Worm (Caenorhabditis elegans): ENCODE data around the gene ocr-2.

DNA sequence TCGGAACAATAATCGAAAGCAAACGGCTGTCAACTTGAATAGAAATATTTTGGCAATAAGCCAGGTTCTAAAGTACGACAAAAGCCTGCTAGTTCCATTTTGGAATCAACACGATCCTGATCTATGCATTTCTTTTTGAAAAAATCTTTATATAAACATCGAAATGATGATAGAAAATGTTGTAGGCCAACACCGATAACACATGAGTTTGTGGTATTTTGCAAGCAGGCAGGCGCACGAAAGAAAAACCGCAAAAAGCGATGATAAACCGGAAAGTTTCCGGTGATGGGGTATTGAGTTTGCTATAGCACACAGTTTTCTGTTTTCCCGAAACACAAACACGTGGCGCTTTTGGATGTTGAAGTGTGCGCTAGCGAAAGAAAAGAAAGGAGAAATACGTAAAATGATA lies 14.2 kb upstream of the ocr-2 start:
- TF ChIP-seq nhr-12 (tag; optimal IDR thresholded peaks at IDR 0.05) (no peak), unc-62 (GFP tag; optimal IDR thresholded peaks at IDR 0.05) (no peak), lin-13 (tag; optimal IDR thresholded peaks at IDR 0.05) (no peak), unc-39 (tag; optimal IDR thresholded peaks at IDR 0.05) (no peak), ces-1 (GFP tag; optimal IDR thresholded peaks at IDR 0.05) (no peak), pha-4 (tag; optimal IDR thresholded peaks at IDR 0.05) (no peak)
